Fruit fly (Drosophila melanogaster) whole organism, embryonic: Measurements from ENCODE around the gene CG13995.

Experiments used
- Adf1 ChIP-seq: fragments of 200-800 bp; sonication (Bioruptor generic); IDR thresholded peaks from 2 replicates; pipeline ENCODE4 v1.3.6; 2022; ENCODE audit warnings: missing biosample characterization, missing genetic modification characterization
- B-H1 ChIP-seq: fragments of 200-800 bp; sonication (Bioruptor generic); IDR thresholded peaks from 3 replicates; pipeline ENCODE4 v1.3.6; 2022; ENCODE audit warnings: missing biosample characterization, missing genetic modification characterization
- CG10147 ChIP-seq: fragments of 200-800 bp; sonication (Bioruptor generic); optimal IDR thresholded peaks from 2 replicates; lab custom pipeline; 2019; ENCODE audit warnings: missing biosample characterization, mild to moderate bottlenecking, missing genetic modification characterization, moderate library complexity
- CG10431 ChIP-seq: fragments of 200-800 bp; sonication (Bioruptor generic); optimal IDR thresholded peaks from 3 replicates; lab custom pipeline; 2018; ENCODE audit warnings: missing biosample characterization, mild to moderate bottlenecking, missing genetic modification characterization
- CG10654 ChIP-seq: fragments of 200-800 bp; sonication (Bioruptor generic); optimal IDR thresholded peaks from 2 replicates; lab custom pipeline; 2016; ENCODE audit warnings: missing biosample characterization, missing genetic modification characterization
- CG11560 ChIP-seq: fragments of 200-800 bp; sonication (Bioruptor generic); IDR thresholded peaks from 3 replicates; pipeline ENCODE4 v1.3.6; 2022; ENCODE audit warnings: missing biosample characterization, missing genetic modification characterization
- CG12155 ChIP-seq: fragments of 200-800 bp; sonication (Bioruptor generic); optimal IDR thresholded peaks from 3 replicates; lab custom pipeline; 2016; ENCODE audit warnings: missing biosample characterization, missing genetic modification characterization
- CG12391 ChIP-seq: fragments of 200-800 bp; sonication (Bioruptor generic); optimal IDR thresholded peaks from 3 replicates; lab custom pipeline; 2018; ENCODE audit warnings: missing biosample characterization, mild to moderate bottlenecking, missing genetic modification characterization, moderate library complexity
- CG15479 ChIP-seq: fragments of 200-800 bp; sonication (Bioruptor generic); optimal IDR thresholded peaks from 3 replicates; lab custom pipeline; 2019; ENCODE audit warnings: missing biosample characterization, mild to moderate bottlenecking, missing genetic modification characterization, moderate library complexity
- CG16813 ChIP-seq: fragments of 200-800 bp; sonication (Bioruptor generic); IDR thresholded peaks from 3 replicates; pipeline ENCODE4 v1.3.6; 2022; ENCODE audit warnings: missing biosample characterization, missing genetic modification characterization; ENCODE audit not compliant: partially characterized antibody
- CG18476 ChIP-seq: fragments of 200-800 bp; sonication (Bioruptor generic); optimal IDR thresholded peaks from 2 replicates; lab custom pipeline; 2016; ENCODE audit warnings: missing biosample characterization, mild to moderate bottlenecking, missing genetic modification characterization
- CG30020 ChIP-seq: fragments of 200-800 bp; optimal IDR thresholded peaks from 2 replicates; lab custom pipeline; 2019; ENCODE audit warnings: missing biosample characterization, mild to moderate bottlenecking, missing genetic modification characterization, moderate library complexity
- CG30431 ChIP-seq: fragments of 200-800 bp; sonication (Bioruptor generic); optimal IDR thresholded peaks from 2 replicates; lab custom pipeline; 2017; ENCODE audit warnings: missing biosample characterization, missing genetic modification characterization
- CG31365 ChIP-seq: fragments of 200-800 bp; sonication (Bioruptor generic); optimal IDR thresholded peaks from 2 replicates; lab custom pipeline; 2018; ENCODE audit warnings: missing biosample characterization, mild to moderate bottlenecking, missing genetic modification characterization
- CG3995 ChIP-seq: fragments of 200-800 bp; sonication (Bioruptor generic); optimal IDR thresholded peaks from 3 replicates; lab custom pipeline; 2016; ENCODE audit warnings: missing biosample characterization, missing genetic modification characterization
- CG4617 ChIP-seq: fragments of 200-800 bp; sonication (Bioruptor generic); optimal IDR thresholded peaks from 3 replicates; lab custom pipeline; 2016; ENCODE audit warnings: missing biosample characterization, missing genetic modification characterization, borderline replicate concordance
- CG4854 ChIP-seq: fragments of 200-800 bp; sonication (Bioruptor generic); optimal IDR thresholded peaks from 2 replicates; lab custom pipeline; 2016; ENCODE audit warnings: missing biosample characterization, missing genetic modification characterization, inconsistent platforms
- CG6813 ChIP-seq: fragments of 200-800 bp; sonication (Bioruptor generic); optimal IDR thresholded peaks from 2 replicates; lab custom pipeline; 2017; ENCODE audit warnings: missing biosample characterization, missing genetic modification characterization, mild to moderate bottlenecking, moderate library complexity, missing genetic modification reagents
- CG9609 ChIP-seq: fragments of 200-800 bp; sonication (Bioruptor generic); optimal IDR thresholded peaks from 3 replicates; lab custom pipeline; 2016; ENCODE audit warnings: missing biosample characterization, missing genetic modification characterization
- Fer2 ChIP-seq: fragments of 200-800 bp; sonication (Bioruptor generic); optimal IDR thresholded peaks from 2 replicates; lab custom pipeline; 2018; ENCODE audit warnings: missing biosample characterization, mild to moderate bottlenecking, missing genetic modification characterization, moderate library complexity
- Max ChIP-seq: fragments of 200-800 bp; sonication (Bioruptor generic); optimal IDR thresholded peaks from 2 replicates; lab custom pipeline; 2016; ENCODE audit warnings: missing biosample characterization, mild to moderate bottlenecking, missing genetic modification characterization
- Mrtf ChIP-seq: fragments of 200-800 bp; sonication (Bioruptor generic); IDR thresholded peaks from 3 replicates; pipeline ENCODE4 v1.3.6; 2022; ENCODE audit warnings: missing biosample characterization, missing genetic modification characterization
- NfI ChIP-seq: fragments of 200-800 bp; sonication (Bioruptor generic); optimal IDR thresholded peaks from 3 replicates; lab custom pipeline; 2018; ENCODE audit warnings: missing biosample characterization, mild to moderate bottlenecking, missing genetic modification characterization, moderate library complexity
- Oli ChIP-seq: fragments of 200-800 bp; sonication (Bioruptor generic); optimal IDR thresholded peaks from 2 replicates; lab custom pipeline; 2018; ENCODE audit warnings: missing biosample characterization, mild to moderate bottlenecking, missing genetic modification characterization, moderate library complexity
- Pdp1 ChIP-seq, 2 experiments: fragments of 200-800 bp; sonication (Bioruptor generic); optimal IDR thresholded peaks; 3 replicates each; lab custom pipeline; 2016; ENCODE audit warnings: missing biosample characterization in 2 of 2, missing genetic modification characterization in 2 of 2, mild to moderate bottlenecking in 1 of 2, moderate library complexity in 1 of 2
- Side ChIP-seq: fragments of 200-800 bp; sonication (Bioruptor generic); optimal IDR thresholded peaks from 2 replicates; lab custom pipeline; 2016; ENCODE audit warnings: missing biosample characterization, missing genetic modification characterization
- Spps ChIP-seq: fragments of 200-800 bp; sonication (Bioruptor generic); optimal IDR thresholded peaks from 2 replicates; lab custom pipeline; 2018; ENCODE audit warnings: missing biosample characterization, mild to moderate bottlenecking, missing genetic modification characterization
- ab ChIP-seq: fragments of 200-800 bp; sonication (Bioruptor generic); optimal IDR thresholded peaks from 2 replicates; lab custom pipeline; 2016; ENCODE audit warnings: missing biosample characterization, missing genetic modification characterization
- ase ChIP-seq: fragments of 200-800 bp; sonication (Bioruptor generic); IDR thresholded peaks from 3 replicates; pipeline ENCODE4 v1.3.6; 2022; ENCODE audit warnings: missing biosample characterization, missing genetic modification characterization
- bcd ChIP-seq: fragments of 200-800 bp; sonication (Bioruptor generic); optimal IDR thresholded peaks from 2 replicates; lab custom pipeline; 2017; ENCODE audit warnings: missing biosample characterization, mild to moderate bottlenecking, missing genetic modification characterization
- cwo ChIP-seq: fragments of 200-800 bp; sonication (Bioruptor generic); optimal IDR thresholded peaks from 3 replicates; lab custom pipeline; 2017; ENCODE audit warnings: missing biosample characterization, missing genetic modification characterization, mild to moderate bottlenecking, moderate library complexity, missing genetic modification reagents
- ems ChIP-seq: fragments of 200-800 bp; sonication (Bioruptor generic); optimal IDR thresholded peaks from 3 replicates; lab custom pipeline; 2016; ENCODE audit warnings: missing biosample characterization, missing genetic modification characterization
- fd3F ChIP-seq: fragments of 200-800 bp; sonication (Bioruptor generic); optimal IDR thresholded peaks from 2 replicates; lab custom pipeline; 2018; ENCODE audit warnings: missing biosample characterization, mild to moderate bottlenecking, missing genetic modification characterization, moderate library complexity
- gfzf ChIP-seq: fragments of 200-800 bp; sonication (Bioruptor generic); optimal IDR thresholded peaks from 2 replicates; lab custom pipeline; 2016; ENCODE audit warnings: missing biosample characterization, mild to moderate bottlenecking, missing genetic modification characterization, moderate library complexity
- grau ChIP-seq: fragments of 200-800 bp; optimal IDR thresholded peaks from 3 replicates; lab custom pipeline; 2019; ENCODE audit warnings: missing biosample characterization, mild to moderate bottlenecking, missing genetic modification characterization, moderate library complexity
- jing ChIP-seq: fragments of 200-800 bp; sonication (Bioruptor generic); optimal IDR thresholded peaks from 2 replicates; lab custom pipeline; 2018; ENCODE audit warnings: missing biosample characterization, mild to moderate bottlenecking, missing genetic modification characterization
- nerfin-1 ChIP-seq: fragments of 200-800 bp; sonication (Bioruptor generic); optimal IDR thresholded peaks from 3 replicates; lab custom pipeline; 2019; ENCODE audit warnings: missing biosample characterization, mild to moderate bottlenecking, missing genetic modification characterization, moderate library complexity
- nom ChIP-seq: fragments of 200-800 bp; sonication (Bioruptor generic); optimal IDR thresholded peaks from 2 replicates; lab custom pipeline; 2017; ENCODE audit warnings: missing biosample characterization, missing genetic modification characterization, mild to moderate bottlenecking, moderate library complexity, missing genetic modification reagents
- p53 ChIP-seq: fragments of 200-800 bp; sonication (Bioruptor generic); optimal IDR thresholded peaks from 2 replicates; lab custom pipeline; 2016; ENCODE audit warnings: missing biosample characterization, missing genetic modification characterization
- pros ChIP-seq: fragments of 200-800 bp; sonication (Bioruptor generic); optimal IDR thresholded peaks from 3 replicates; lab custom pipeline; 2019; ENCODE audit warnings: missing biosample characterization, mild to moderate bottlenecking, missing genetic modification characterization, moderate library complexity
- pum ChIP-seq: fragments of 200-800 bp; sonication (Bioruptor generic); optimal IDR thresholded peaks from 2 replicates; lab custom pipeline; 2016; ENCODE audit warnings: missing biosample characterization, missing genetic modification characterization
- sima ChIP-seq: fragments of 200-800 bp; sonication (Bioruptor generic); optimal IDR thresholded peaks from 2 replicates; lab custom pipeline; 2016; ENCODE audit warnings: missing biosample characterization, missing genetic modification characterization
- slp2 ChIP-seq: fragments of 200-800 bp; sonication (Bioruptor generic); optimal IDR thresholded peaks from 2 replicates; lab custom pipeline; 2016; ENCODE audit warnings: missing biosample characterization, missing genetic modification characterization
- tll ChIP-seq, 2 experiments: fragments of 200-800 bp in 1 of 2; fragments of >200 bp in 1 of 2; sonication (Bioruptor generic) in 1 of 2; optimal IDR thresholded peaks; 2 replicates each; lab custom pipeline; 2017 to 2019; ENCODE audit warnings: missing biosample characterization in 2 of 2, missing genetic modification characterization in 2 of 2, mild to moderate bottlenecking in 1 of 2, moderate library complexity in 1 of 2
- toy ChIP-seq: fragments of 200-800 bp; sonication (Bioruptor generic); IDR thresholded peaks from 2 replicates; pipeline ENCODE4 v1.3.6; 2022; ENCODE audit warnings: missing biosample characterization, missing genetic modification characterization
- wor ChIP-seq: fragments of 200-800 bp; sonication (Bioruptor generic); IDR thresholded peaks from 2 replicates; pipeline ENCODE4 v1.3.6; 2022; ENCODE audit warnings: missing biosample characterization, missing genetic modification characterization
- zen2 ChIP-seq: fragments of 200-800 bp; sonication (Bioruptor generic); IDR thresholded peaks from 3 replicates; pipeline ENCODE4 v1.3.6; 2022; ENCODE audit warnings: missing biosample characterization, missing genetic modification characterization; ENCODE audit not compliant: partially characterized antibody

CG13995 gene

DNA sequence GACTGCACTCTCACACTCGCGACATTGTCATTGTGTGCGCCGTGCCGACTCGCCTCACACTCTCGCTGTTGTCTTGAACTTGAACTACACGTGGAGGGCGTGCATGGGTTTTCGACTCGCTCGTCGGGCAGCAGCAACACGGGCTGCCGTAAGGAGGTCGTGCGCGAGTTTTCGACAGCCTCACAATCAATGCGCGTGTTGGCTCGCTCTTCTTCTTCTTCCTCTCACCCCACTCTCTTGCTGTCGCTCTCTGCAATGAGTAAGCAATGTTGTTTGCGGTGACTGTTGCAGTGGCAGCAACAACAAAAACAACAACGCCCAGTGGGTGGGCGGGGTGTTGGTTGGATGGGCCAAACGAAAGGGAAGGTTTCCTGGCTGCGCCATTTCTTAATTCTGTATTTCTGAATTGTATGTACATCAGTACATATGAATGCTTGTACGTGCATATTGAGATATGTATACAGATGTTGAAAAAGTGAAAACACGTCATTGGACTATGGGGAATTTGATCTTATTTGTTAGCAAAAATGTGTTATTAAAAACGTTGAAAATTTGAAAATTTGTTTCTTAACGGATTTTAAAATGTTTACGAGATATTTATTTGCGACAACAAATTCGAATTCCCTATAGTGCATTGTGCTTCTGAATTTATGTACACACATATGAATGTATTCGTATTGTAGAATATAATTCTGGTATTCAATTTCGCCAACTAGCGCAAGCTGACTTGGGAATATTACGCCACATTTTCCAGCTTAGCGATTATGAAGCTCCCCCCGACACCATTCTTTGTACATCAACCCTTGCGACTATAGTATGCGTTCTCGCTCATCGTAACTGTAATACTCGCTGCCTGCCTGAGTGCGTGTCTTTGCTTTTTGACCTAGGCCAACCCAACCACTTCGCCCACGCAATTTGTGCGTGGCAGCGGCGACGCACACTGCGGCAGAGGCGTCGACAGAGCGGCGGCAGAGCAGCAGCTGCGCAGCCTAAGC, 34.6 kb downstream of the CG13995 start (continued):
- TF ChIP-seq bcd (GFP tag; lab: Kevin White, UChicago): peak; percentile 24
- no peak for TF ChIP-seq Mrtf (GFP tag; lab: Robert Waterston, UW)
- no peak for TF ChIP-seq B-H1
- TF ChIP-seq pum (GFP tag; lab: Kevin White, UChicago): no peak
- no peak for TF ChIP-seq ems
- no peak for TF ChIP-seq Spps (tag; lab: Kevin White, UChicago)
- TF ChIP-seq Pdp1 (GFP tag; optimal IDR thresholded peaks at IDR 0.05; lab: Kevin White, UChicago): peak in 1 of 2 experiments; percentile 64
- no peak for TF ChIP-seq jing
- peak; percentile 46 for TF ChIP-seq NfI
- TF ChIP-seq CG15479 (GFP tag; lab: Kevin White, UChicago): peak; percentile 100
- no peak for TF ChIP-seq nom (GFP tag; lab: Kevin White, UChicago)
- no peak for TF ChIP-seq CG30020 (tag; lab: Kevin White, UChicago)
- peak; percentile 81 for TF ChIP-seq Max
- TF ChIP-seq CG12155: peak; percentile 100
- TF ChIP-seq grau (tag; lab: Kevin White, UChicago): peak; percentile 54
- TF ChIP-seq sima: no peak
- TF ChIP-seq CG3995 (GFP tag; lab: Kevin White, UChicago): no peak
- TF ChIP-seq CG31365 (tag; lab: Kevin White, UChicago): no peak
- TF ChIP-seq nerfin-1 (tag; lab: Kevin White, UChicago): peak; percentile 76
- peak; percentile 22 for TF ChIP-seq CG10431 (GFP tag; lab: Kevin White, UChicago)
- no peak for TF ChIP-seq toy (GFP tag; lab: Robert Waterston, UW)
- TF ChIP-seq slp2 (GFP tag; lab: Kevin White, UChicago): no peak
- peak; percentile 67; the same call in 2 of the 3 replicates for TF ChIP-seq zen2 (GFP tag; lab: Robert Waterston, UW)
- peak in 1 of 2 experiments; percentile 91 for TF ChIP-seq tll (GFP tag; optimal IDR thresholded peaks at IDR 0.05; lab: Kevin White, UChicago)
- no peak for TF ChIP-seq CG9609 (GFP tag; lab: Kevin White, UChicago)
- TF ChIP-seq pros (GFP tag; lab: Kevin White, UChicago): peak; percentile 99
- TF ChIP-seq CG16813 (GFP tag; lab: Robert Waterston, UW): peak; percentile 44; the same call in 1 of the 3 replicates
- peak; percentile 73 for TF ChIP-seq ab (GFP tag; lab: Kevin White, UChicago)
- TF ChIP-seq fd3F (GFP tag; lab: Kevin White, UChicago): peak; percentile 3
- no peak for TF ChIP-seq CG11560 (tag; lab: Robert Waterston, UW)
- no peak for TF ChIP-seq CG10654 (GFP tag; lab: Kevin White, UChicago)
- TF ChIP-seq CG30431: no peak
- no peak for TF ChIP-seq CG18476 (GFP tag; lab: Kevin White, UChicago)
- TF ChIP-seq CG6813 (GFP tag; lab: Kevin White, UChicago): peak; percentile 42
- no peak for TF ChIP-seq p53 (GFP tag; lab: Kevin White, UChicago)
- TF ChIP-seq CG10147 (GFP tag; lab: Kevin White, UChicago): no peak
- TF ChIP-seq Side (GFP tag; lab: Kevin White, UChicago): peak; percentile 44
- TF ChIP-seq CG4617: no peak
- TF ChIP-seq wor (GFP tag; lab: Robert Waterston, UW): no peak
- TF ChIP-seq CG4854 (GFP tag; lab: Kevin White, UChicago): no peak
- TF ChIP-seq Adf1 (GFP tag; lab: Robert Waterston, UW): peak; percentile 99
- TF ChIP-seq CG12391 (tag; lab: Kevin White, UChicago): peak; percentile 35
- TF ChIP-seq cwo: peak; percentile 98
- TF ChIP-seq Oli (tag; lab: Kevin White, UChicago): no peak
- no peak for TF ChIP-seq gfzf (GFP tag; lab: Kevin White, UChicago)
- no peak for TF ChIP-seq Fer2
- TF ChIP-seq ase (GFP tag; lab: Robert Waterston, UW): no peak
